Fruit fly (Drosophila melanogaster) whole organism: ENCODE measurements around the gene CG17819.

ENCODE experiments used
- CG8478 ChIP-seq: fragments of >200 bp; optimal IDR thresholded peaks from 2 replicates; lab custom pipeline; 2018; ENCODE audit warnings: inconsistent platforms
- EcR ChIP-seq, 2 experiments: fragments of >200 bp; optimal IDR thresholded peaks; 2 replicates each; lab custom pipeline; 2017; ENCODE audit warnings: missing biosample characterization in 2 of 2, missing genetic modification characterization in 2 of 2, missing genetic modification reagents in 2 of 2
- pan ChIP-seq: fragments of >200 bp; optimal IDR thresholded peaks from 2 replicates; lab custom pipeline; 2017
- psq ChIP-seq: fragments of >200 bp; optimal IDR thresholded peaks from 2 replicates; lab custom pipeline; 2017
- usp ChIP-seq: fragments of >200 bp; optimal IDR thresholded peaks from 2 replicates; lab custom pipeline; 2017; ENCODE audit warnings: missing biosample characterization, missing genetic modification characterization, mixed read lengths

DNA sequence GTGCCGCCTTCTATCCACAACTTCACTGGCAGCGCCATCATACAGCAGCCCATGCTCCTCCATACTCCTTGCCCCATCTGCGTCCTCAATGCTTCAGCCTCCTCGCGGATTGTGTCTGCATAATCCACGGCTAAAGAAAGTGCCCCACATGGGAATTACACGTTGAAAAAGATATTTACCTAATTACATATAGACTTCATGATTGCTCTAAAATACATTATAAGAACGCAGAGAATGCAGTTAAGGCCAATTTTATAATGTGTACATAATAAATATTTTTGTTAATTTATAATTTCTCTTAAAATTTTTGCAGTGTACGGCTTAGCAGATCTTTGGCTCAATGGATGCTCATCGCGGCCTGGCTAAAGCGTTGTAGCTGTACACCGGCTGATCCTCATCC lies 20.3 kb upstream of the CG17819 start:
- TF ChIP-seq EcR (GFP tag; optimal IDR thresholded peaks at IDR 0.05; lab: Kevin White, UChicago) (no peak), pan (no peak), psq (lab: Kevin White, UChicago) (no peak), usp (GFP tag; lab: Kevin White, UChicago) (no peak), CG8478 (no peak)
